Fruit fly (Drosophila melanogaster): Measurements from ENCODE around the gene CG18301.

DNA sequence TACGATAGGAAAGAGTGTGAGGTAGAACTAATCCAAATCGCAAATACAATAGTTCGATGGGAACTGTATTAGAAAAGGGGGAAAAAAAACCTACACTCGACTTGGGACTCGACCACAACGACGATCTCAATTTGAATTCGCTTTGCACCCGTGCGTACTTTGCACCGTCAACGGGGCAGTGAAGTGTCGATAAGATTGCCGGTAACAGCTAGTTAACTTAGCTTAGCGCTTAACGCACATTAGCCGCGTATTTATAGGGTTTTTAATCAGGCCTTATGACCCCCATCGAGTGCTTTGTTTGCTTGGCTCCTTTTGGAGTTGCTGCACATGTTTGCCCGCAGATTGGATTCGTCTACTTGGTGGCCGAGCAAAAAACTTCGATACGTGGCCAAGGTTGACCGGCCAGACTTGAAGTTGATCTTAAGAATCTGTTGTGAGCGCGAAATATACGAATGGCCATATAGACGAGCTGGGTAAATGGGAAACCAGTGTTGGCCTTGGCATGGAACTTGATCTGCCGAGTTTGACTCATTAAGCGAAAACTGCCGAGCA is 17.0 kb upstream of the CG18301 start:
- TF ChIP-seq Myc (optimal IDR thresholded peaks at IDR 0.05) (no peak), insv (optimal IDR thresholded peaks at IDR 0.05) (no peak), ttk (optimal IDR thresholded peaks at IDR 0.05) (no peak), Sin3A (optimal IDR thresholded peaks at IDR 0.05) (no peak)

All from Kc167 (cell line).